Fruit fly (Drosophila melanogaster) whole organism, prepupa: ENCODE results near the gene pros.

Source experiments
- CG10631 ChIP-seq: fragments of 200-800 bp; sonication (Bioruptor generic); optimal IDR thresholded peaks from 2 replicates; lab custom pipeline; 2016; ENCODE audit warnings: missing biosample characterization, missing genetic modification characterization
- CG11902 ChIP-seq: fragments of 200-800 bp; sonication (Bioruptor generic); optimal IDR thresholded peaks from 3 replicates; lab custom pipeline; 2016; ENCODE audit warnings: missing biosample characterization, missing genetic modification characterization
- CG1621 ChIP-seq: fragments of 200-800 bp; sonication (Bioruptor generic); optimal IDR thresholded peaks from 3 replicates; lab custom pipeline; 2018; ENCODE audit warnings: missing biosample characterization, mild to moderate bottlenecking, missing genetic modification characterization
- CG32006 ChIP-seq: fragments of 200-800 bp; sonication (Bioruptor generic); optimal IDR thresholded peaks from 3 replicates; lab custom pipeline; 2017; ENCODE audit warnings: missing biosample characterization, mild to moderate bottlenecking, missing genetic modification characterization
- CG4318 ChIP-seq: fragments of 200-800 bp; sonication (Bioruptor generic); optimal IDR thresholded peaks from 3 replicates; lab custom pipeline; 2017; ENCODE audit warnings: missing biosample characterization, mild to moderate bottlenecking, missing genetic modification characterization
- CG6163 ChIP-seq: fragments of 200-800 bp; sonication (Bioruptor generic); IDR thresholded peaks from 3 replicates; pipeline ENCODE4 v1.3.6; 2022; ENCODE audit warnings: missing biosample characterization, missing genetic modification characterization
- CG6276 ChIP-seq: fragments of 200-800 bp; sonication (Bioruptor generic); optimal IDR thresholded peaks from 2 replicates; lab custom pipeline; 2017; ENCODE audit warnings: missing biosample characterization, mild to moderate bottlenecking, missing genetic modification characterization
- CG6792 ChIP-seq: fragments of 200-800 bp; sonication (Bioruptor generic); optimal IDR thresholded peaks from 3 replicates; lab custom pipeline; 2016; ENCODE audit warnings: missing biosample characterization, missing genetic modification characterization
- CG6808 ChIP-seq: fragments of 200-800 bp; sonication (Bioruptor generic); optimal IDR thresholded peaks from 3 replicates; lab custom pipeline; 2017; ENCODE audit warnings: missing biosample characterization, missing genetic modification characterization, mild to moderate bottlenecking, moderate library complexity, missing genetic modification reagents
- CG6854 ChIP-seq: fragments of 200-800 bp; sonication (Bioruptor generic); optimal IDR thresholded peaks from 2 replicates; lab custom pipeline; 2017; ENCODE audit warnings: missing biosample characterization, mild to moderate bottlenecking, missing genetic modification characterization
- CG8319 ChIP-seq: fragments of 200-800 bp; sonication (Bioruptor generic); optimal IDR thresholded peaks from 3 replicates; lab custom pipeline; 2016; ENCODE audit warnings: missing biosample characterization, missing genetic modification characterization
- CG8632 ChIP-seq: fragments of 200-800 bp; sonication (Bioruptor generic); optimal IDR thresholded peaks from 3 replicates; lab custom pipeline; 2016; ENCODE audit warnings: missing biosample characterization, missing genetic modification characterization
- Eip78C ChIP-seq: fragments of 200-800 bp; sonication (Bioruptor generic); peaks from one replicate; lab custom pipeline; 2016; ENCODE audit warnings: missing biosample characterization, missing genetic modification characterization
- Eip93F ChIP-seq: fragments of 200-800 bp; sonication (Bioruptor generic); optimal IDR thresholded peaks from 2 replicates; lab custom pipeline; 2016; ENCODE audit warnings: missing biosample characterization, mild to moderate bottlenecking, missing genetic modification characterization
- Ets21C ChIP-seq: fragments of 200-800 bp; sonication (Bioruptor generic); optimal IDR thresholded peaks from 3 replicates; lab custom pipeline; 2016; ENCODE audit warnings: missing biosample characterization, missing genetic modification characterization
- Gug ChIP-seq: fragments of 200-800 bp; sonication (Bioruptor generic); IDR thresholded peaks from 2 replicates; pipeline ENCODE4 v1.3.6; 2022; ENCODE audit warnings: missing biosample characterization, missing genetic modification characterization
- Hr38 ChIP-seq: sonication (Bioruptor generic); optimal IDR thresholded peaks from 2 replicates; lab custom pipeline; 2016; ENCODE audit warnings: missing biosample characterization, missing genetic modification characterization
- Hr4 ChIP-seq: fragments of 200-800 bp; sonication (Bioruptor generic); optimal IDR thresholded peaks from 3 replicates; lab custom pipeline; 2016; ENCODE audit warnings: missing biosample characterization, missing genetic modification characterization
- Lpt ChIP-seq: fragments of 200-800 bp; sonication (Bioruptor generic); optimal IDR thresholded peaks from 3 replicates; lab custom pipeline; 2016; ENCODE audit warnings: missing biosample characterization, missing genetic modification characterization
- Met ChIP-seq: fragments of 200-800 bp; sonication (Bioruptor generic); optimal IDR thresholded peaks from 3 replicates; lab custom pipeline; 2016; ENCODE audit warnings: missing biosample characterization, missing genetic modification characterization
- Smox ChIP-seq: fragments of 200-800 bp; sonication (Bioruptor generic); optimal IDR thresholded peaks from 3 replicates; lab custom pipeline; 2016; ENCODE audit warnings: missing biosample characterization, missing genetic modification characterization
- Sox14 ChIP-seq: fragments of 200-800 bp; sonication (Bioruptor generic); optimal IDR thresholded peaks from 3 replicates; lab custom pipeline; 2016; ENCODE audit warnings: missing biosample characterization, missing genetic modification characterization
- Sox15 ChIP-seq: fragments of 200-800 bp; sonication (Bioruptor generic); optimal IDR thresholded peaks from 3 replicates; lab custom pipeline; 2016; ENCODE audit warnings: missing biosample characterization, missing genetic modification characterization
- achi ChIP-seq: fragments of 200-800 bp; sonication (Bioruptor generic); optimal IDR thresholded peaks from 3 replicates; lab custom pipeline; 2016; ENCODE audit warnings: missing biosample characterization, missing genetic modification characterization
- dac ChIP-seq: fragments of 200-800 bp; sonication (Bioruptor generic); optimal IDR thresholded peaks from 2 replicates; lab custom pipeline; 2017; ENCODE audit warnings: missing biosample characterization, mild to moderate bottlenecking, missing genetic modification characterization
- dsx ChIP-seq: fragments of 200-800 bp; optimal IDR thresholded peaks from 3 replicates; lab custom pipeline; 2019; ENCODE audit warnings: missing biosample characterization, mild to moderate bottlenecking, missing genetic modification characterization, moderate library complexity; ENCODE audit not compliant: poor library complexity, severe bottlenecking
- eg ChIP-seq: fragments of 200-800 bp; sonication (Bioruptor generic); IDR thresholded peaks from 3 replicates; pipeline ENCODE4 v1.3.6; 2022; ENCODE audit warnings: missing biosample characterization, missing genetic modification characterization
- esn ChIP-seq: fragments of 200-800 bp; sonication (Bioruptor generic); optimal IDR thresholded peaks from 2 replicates; lab custom pipeline; 2016; ENCODE audit warnings: missing biosample characterization, mild to moderate bottlenecking, missing genetic modification characterization, moderate library complexity
- fd59A ChIP-seq: fragments of 200-800 bp; sonication (Bioruptor generic); optimal IDR thresholded peaks from 2 replicates; lab custom pipeline; 2017; ENCODE audit warnings: missing biosample characterization, mild to moderate bottlenecking, missing genetic modification characterization, missing genetic modification reagents
- fd85E ChIP-seq: fragments of 200-800 bp; sonication (Bioruptor generic); optimal IDR thresholded peaks from 3 replicates; lab custom pipeline; 2016; ENCODE audit warnings: missing biosample characterization, missing genetic modification characterization
- fkh ChIP-seq: fragments of 200-800 bp; sonication (Bioruptor generic); optimal IDR thresholded peaks from 3 replicates; lab custom pipeline; 2017; ENCODE audit warnings: missing biosample characterization, mild to moderate bottlenecking, missing genetic modification characterization, moderate library complexity
- svp ChIP-seq: fragments of 200-800 bp; sonication (Bioruptor generic); peaks from one replicate; lab custom pipeline; 2016; ENCODE audit warnings: missing biosample characterization, missing genetic modification characterization
- topi ChIP-seq: fragments of 200-800 bp; sonication (Bioruptor generic); optimal IDR thresholded peaks from 3 replicates; lab custom pipeline; 2016; ENCODE audit warnings: missing biosample characterization, missing genetic modification characterization
- vri ChIP-seq: fragments of 200-800 bp; sonication (Bioruptor generic); optimal IDR thresholded peaks from 3 replicates; lab custom pipeline; 2016; ENCODE audit warnings: missing biosample characterization, mild to moderate bottlenecking, missing genetic modification characterization

pros gene

dm6 chr3R:11421643-11422122, 93.4 kb downstream of the pros start, which contains the start of the genes ninaG and Sptz (continued):
- TF ChIP-seq fd85E (no peak), Met (GFP tag; lab: Kevin White, UChicago) (no peak), CG6163 (peak; percentile 93), CG6808 (no peak), dac (GFP tag; lab: Kevin White, UChicago) (peak; percentile 89), Eip78C (GFP tag; lab: Kevin White, UChicago) (peak; percentile 98), CG1621 (tag; lab: Kevin White, UChicago) (peak; percentile 85), fkh (GFP tag; lab: Kevin White, UChicago) (no peak), esn (GFP tag; lab: Kevin White, UChicago) (peak; percentile 95), CG6276 (GFP tag; lab: Kevin White, UChicago) (no peak), CG8632 (GFP tag; lab: Kevin White, UChicago) (peak; percentile 85), Ets21C (peak; percentile 96), Gug (GFP tag; lab: Robert Waterston, UW) (peak; percentile 94), CG4318 (no peak), vri (no peak), dsx (GFP tag; lab: Kevin White, UChicago) (no peak), Sox15 (GFP tag; lab: Kevin White, UChicago) (peak; percentile 94), achi (GFP tag; lab: Kevin White, UChicago) (peak; percentile 90), CG6792 (peak; percentile 91), CG6854 (peak; percentile 69), Eip93F (GFP tag; lab: Kevin White, UChicago) (peak; percentile 76), CG11902 (GFP tag; lab: Kevin White, UChicago) (peak; percentile 93), CG10631 (GFP tag; lab: Kevin White, UChicago) (peak; percentile 94), Hr38 (GFP tag; lab: Kevin White, UChicago) (peak; percentile 50), CG32006 (peak; percentile 93), Hr4 (GFP tag; lab: Kevin White, UChicago) (no peak), eg (GFP tag; lab: Robert Waterston, UW) (peak; percentile 92), Smox (GFP tag; lab: Kevin White, UChicago) (peak; percentile 93), fd59A (GFP tag; lab: Kevin White, UChicago) (peak; percentile 77), Lpt (peak; percentile 87), CG8319 (GFP tag; lab: Kevin White, UChicago) (peak; percentile 89), topi (peak; percentile 93)

- no peak for TF ChIP-seq CG11902 (GFP tag; lab: Kevin White, UChicago)
Measured at dm6 chr3R:11429814-11430213, 101.5 kb downstream of the pros start, which contains the start of gene Dtd. TSS of gene Dtd (plus strand) at chr3R:11430061.

- TF ChIP-seq svp (GFP tag; lab: Kevin White, UChicago) (peak; percentile 88), CG6808 (no peak)
Measured at dm6 chr3R:11430307-11430706, 102.0 kb downstream of the pros start.

dm6 chr3R:11431395-11431977, 103.2 kb downstream of the pros start, which contains the start of the genes RpL24-like and CG5276:
TSS of gene RpL24-like (minus strand) at chr3R:11431582.
TSS of gene CG5276 (plus strand) at chr3R:11431738.
- TF ChIP-seq Sox14 (GFP tag; lab: Kevin White, UChicago) (peak; percentile 25), CG8632 (GFP tag; lab: Kevin White, UChicago) (no peak), fkh (GFP tag; lab: Kevin White, UChicago) (peak; percentile 84)
